Worm (Caenorhabditis elegans) whole organism, L1 larva: ENCODE measurements around the gene ZK180.7.

ENCODE experiments used
- dsc-1 ChIP-seq: sonication (generic microtip); optimal IDR thresholded peaks from 2 replicates; lab custom pipeline; 2016; ENCODE audit warnings: mild to moderate bottlenecking, missing genetic modification characterization, missing compliant biosample characterization
- elt-3 ChIP-seq, 6 experiments: fragments of 150-350 bp in 1 of 6; sonication (generic microtip); optimal IDR thresholded peaks; 2 replicates each; lab custom pipeline; 2017 to 2018; ENCODE audit warnings: missing biosample characterization in 6 of 6, missing genetic modification characterization in 6 of 6, inconsistent platforms in 1 of 6
- fkh-10 ChIP-seq: sonication (generic microtip); optimal IDR thresholded peaks from 2 replicates; lab custom pipeline; 2017; ENCODE audit warnings: missing biosample characterization, missing genetic modification reagents, missing genetic modification characterization
- lir-3 ChIP-seq: sonication (generic microtip); optimal IDR thresholded peaks from 2 replicates; lab custom pipeline; 2016; ENCODE audit warnings: mild to moderate bottlenecking, missing genetic modification characterization, moderate library complexity, missing compliant biosample characterization; ENCODE audit not compliant: poor library complexity
- nhr-11 ChIP-seq: fragments of 150-350 bp; optimal IDR thresholded peaks from 2 replicates; lab custom pipeline; 2014; ENCODE audit warnings: missing biosample characterization, missing genetic modification characterization
- unc-62 ChIP-seq: fragments of 150-350 bp; optimal IDR thresholded peaks from 2 replicates; lab custom pipeline; 2014; ENCODE audit warnings: missing biosample characterization, missing genetic modification reagents, missing genetic modification characterization

ce11 chrIV:4486738-4487137 is 3.6 kb upstream of the ZK180.7 start, which contains the start of gene trx-3:
- TF ChIP-seq dsc-1 (tag; lab: Kevin White, UChicago) = no peak
- no peak for TF ChIP-seq fkh-10
- no peak for TF ChIP-seq nhr-11 (tag; lab: Kevin White, UChicago)
- no peak for TF ChIP-seq lir-3 (tag; lab: Kevin White, UChicago)
- TF ChIP-seq unc-62 = no peak
- TF ChIP-seq elt-3 (tag; optimal IDR thresholded peaks at IDR 0.05; lab: Kevin White, UChicago) = no peak
